Fruit fly (Drosophila melanogaster): Measurements from ENCODE around the gene Sld5.

Sld5 gene

DNA sequence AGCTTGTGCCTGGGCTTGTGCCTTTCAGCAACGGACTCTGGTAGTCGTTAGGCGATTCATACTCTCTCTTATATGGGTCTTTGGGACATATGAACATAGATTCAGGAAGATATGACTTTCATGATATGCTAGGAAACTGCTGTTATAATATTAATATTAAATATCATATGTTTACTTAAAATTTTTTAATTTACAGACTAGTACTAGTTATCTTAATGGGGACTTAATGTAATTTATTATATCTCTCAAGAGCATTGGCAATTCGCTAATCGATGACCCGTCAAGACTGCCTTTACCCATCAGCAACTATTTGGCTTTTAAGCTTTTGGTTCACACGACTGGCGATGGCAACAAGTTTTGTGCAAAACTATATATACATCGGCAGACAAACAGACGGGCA is 37.1 kb downstream of the Sld5 start (continued):
- peak in 1 of 2 experiments; percentile 53 for TF ChIP-seq salr (GFP tag; optimal IDR thresholded peaks at IDR 0.05)
- TF ChIP-seq Hr39 (GFP tag; optimal IDR thresholded peaks at IDR 0.05) = no peak
- TF ChIP-seq dac (GFP tag; optimal IDR thresholded peaks at IDR 0.05) = peak; percentile 63
- peak; percentile 39 for TF ChIP-seq net (GFP tag; optimal IDR thresholded peaks at IDR 0.05)
- no peak for TF ChIP-seq CG1621 (tag; optimal IDR thresholded peaks at IDR 0.05)
- TF ChIP-seq Sox14 (GFP tag; optimal IDR thresholded peaks at IDR 0.05) = peak; percentile 19
- peak; percentile 70 for TF ChIP-seq CG10631 (GFP tag; optimal IDR thresholded peaks at IDR 0.05)
- TF ChIP-seq CG6276 (GFP tag; optimal IDR thresholded peaks at IDR 0.05) = peak; percentile 85
- TF ChIP-seq CG4318 (GFP tag; optimal IDR thresholded peaks at IDR 0.05) = peak; percentile 81
- no peak for TF ChIP-seq CG16779 (tag; optimal IDR thresholded peaks at IDR 0.05)
- no peak for TF ChIP-seq esn (GFP tag; optimal IDR thresholded peaks at IDR 0.05)
- TF ChIP-seq Eip78C (GFP tag) = peak; percentile 68
- no peak for TF ChIP-seq fd59A (GFP tag; optimal IDR thresholded peaks at IDR 0.05)
- no peak for TF ChIP-seq Met (GFP tag; optimal IDR thresholded peaks at IDR 0.05)
- no peak for TF ChIP-seq CG34406 (GFP tag; optimal IDR thresholded peaks at IDR 0.05)
- TF ChIP-seq Ets96B (tag; optimal IDR thresholded peaks at IDR 0.05) = peak; percentile 64
- TF ChIP-seq Smox (GFP tag; optimal IDR thresholded peaks at IDR 0.05) = no peak
- TF ChIP-seq spab (GFP tag; optimal IDR thresholded peaks at IDR 0.05) = peak; percentile 20
- TF ChIP-seq CG10669 (GFP tag; optimal IDR thresholded peaks at IDR 0.05) = peak; percentile 0

DNA sequence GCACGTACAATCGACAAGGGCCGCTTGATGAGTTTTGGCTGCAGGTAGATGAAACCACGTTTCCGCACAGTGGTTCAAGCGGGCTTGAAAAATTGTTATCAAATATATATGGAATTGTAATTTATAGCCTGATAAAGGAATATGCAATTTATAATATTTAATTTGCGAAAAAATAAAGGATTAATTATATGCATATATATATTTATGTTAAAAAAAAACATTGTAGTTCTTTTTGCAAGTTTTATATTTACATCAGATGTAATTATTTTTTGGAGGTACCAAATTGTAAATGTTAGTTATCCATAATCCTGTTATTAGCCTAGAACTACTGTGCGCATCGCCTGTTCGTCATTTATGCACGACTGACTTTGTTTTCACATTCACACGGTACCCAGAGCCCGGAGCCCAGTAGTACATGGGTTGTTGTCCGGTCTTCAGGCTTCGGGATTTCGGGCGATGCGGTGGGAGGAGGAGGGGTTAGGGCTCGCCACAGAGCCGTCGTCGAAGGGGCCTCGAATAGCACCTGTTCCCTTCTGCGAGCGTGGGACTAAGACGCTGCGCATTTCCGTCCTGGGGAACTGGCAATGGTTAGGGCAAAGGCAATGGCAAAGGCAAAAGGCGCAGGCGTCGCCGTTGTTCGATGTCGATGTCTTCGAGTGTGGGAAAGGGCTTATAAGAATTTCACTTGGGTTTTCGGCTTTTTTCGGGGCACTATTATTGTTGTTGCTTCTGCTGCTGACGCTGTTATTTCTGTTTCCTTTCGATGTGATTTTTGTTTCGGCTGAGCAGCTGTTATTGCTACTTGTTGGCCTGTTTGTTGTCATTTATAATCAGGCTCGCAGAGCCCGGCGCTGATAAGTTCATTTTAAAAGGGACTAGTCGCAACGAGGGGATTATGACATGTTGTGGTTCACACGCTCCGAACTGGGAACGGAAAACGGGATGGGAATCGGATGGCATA is 38.3 kb downstream of the Sld5 start:
- peak; percentile 90 for TF ChIP-seq CG8119 (GFP tag; IDR thresholded peaks at IDR 0.05)
- peak; percentile 61 for TF ChIP-seq Hr4 (GFP tag; optimal IDR thresholded peaks at IDR 0.05)
- TF ChIP-seq fd59A (GFP tag; optimal IDR thresholded peaks at IDR 0.05) = peak; percentile 92
- TF ChIP-seq lz (GFP tag; optimal IDR thresholded peaks at IDR 0.05) = peak; percentile 72
- TF ChIP-seq CG8319 (GFP tag; optimal IDR thresholded peaks at IDR 0.05) = peak; percentile 85
- TF ChIP-seq CG34406 (GFP tag; optimal IDR thresholded peaks at IDR 0.05) = peak; percentile 94
- TF ChIP-seq CG10631 (GFP tag; optimal IDR thresholded peaks at IDR 0.05) = peak; percentile 94
- TF ChIP-seq Smox (GFP tag; optimal IDR thresholded peaks at IDR 0.05) = peak; percentile 79
- TF ChIP-seq Ets21C (GFP tag; optimal IDR thresholded peaks at IDR 0.05) = peak; percentile 18
- peak; percentile 90 for TF ChIP-seq CG6854 (GFP tag; optimal IDR thresholded peaks at IDR 0.05)
- TF ChIP-seq eg (GFP tag; IDR thresholded peaks at IDR 0.05) = peak; percentile 68
- peak; percentile 92 for TF ChIP-seq esn (GFP tag; optimal IDR thresholded peaks at IDR 0.05)
- TF ChIP-seq cyc (GFP tag; optimal IDR thresholded peaks at IDR 0.05) = peak; percentile 73
- TF ChIP-seq CG6276 (GFP tag; optimal IDR thresholded peaks at IDR 0.05) = peak; percentile 75
- TF ChIP-seq CG11294 (GFP tag; IDR thresholded peaks at IDR 0.05) = no peak; the same call in 1 of the 2 replicates
- peak; percentile 81 for TF ChIP-seq CG11762 (GFP tag; optimal IDR thresholded peaks at IDR 0.05; ENCODE audit: insufficient read depth)
- peak; percentile 56 for TF ChIP-seq Eip93F (GFP tag; optimal IDR thresholded peaks at IDR 0.05)
- TF ChIP-seq dac (GFP tag; optimal IDR thresholded peaks at IDR 0.05) = peak; percentile 64
- peak; percentile 69 for TF ChIP-seq pdm3 (GFP tag; optimal IDR thresholded peaks at IDR 0.05)
- TF ChIP-seq CG7368 (GFP tag; optimal IDR thresholded peaks at IDR 0.05) = peak; percentile 84
- TF ChIP-seq CG1621 (tag; optimal IDR thresholded peaks at IDR 0.05) = peak; percentile 77
- peak; percentile 88 for TF ChIP-seq CG32006 (GFP tag; optimal IDR thresholded peaks at IDR 0.05)
- peak; percentile 25 for TF ChIP-seq Hr39 (GFP tag; optimal IDR thresholded peaks at IDR 0.05)
- TF ChIP-seq ss (GFP tag; optimal IDR thresholded peaks at IDR 0.05) = peak; percentile 97
- TF ChIP-seq OdsH (GFP tag; optimal IDR thresholded peaks at IDR 0.05) = peak; percentile 89
- peak; percentile 54 for TF ChIP-seq Gug (GFP tag; IDR thresholded peaks at IDR 0.05)
- TF ChIP-seq CG6808 (GFP tag; optimal IDR thresholded peaks at IDR 0.05) = peak; percentile 96
- peak; percentile 93 for TF ChIP-seq achi (GFP tag; optimal IDR thresholded peaks at IDR 0.05)
- TF ChIP-seq topi (GFP tag; optimal IDR thresholded peaks at IDR 0.05) = peak; percentile 84
- TF ChIP-seq CG10669 (GFP tag; optimal IDR thresholded peaks at IDR 0.05) = peak; percentile 88
- TF ChIP-seq CG9139 (GFP tag; optimal IDR thresholded peaks at IDR 0.05) = peak; percentile 91
- TF ChIP-seq CG4318 (GFP tag; optimal IDR thresholded peaks at IDR 0.05) = peak; percentile 81
- TF ChIP-seq fd85E (GFP tag; optimal IDR thresholded peaks at IDR 0.05) = peak; percentile 73
- TF ChIP-seq spab (GFP tag; optimal IDR thresholded peaks at IDR 0.05) = peak; percentile 95
- TF ChIP-seq CG31627 (GFP tag; optimal IDR thresholded peaks at IDR 0.05) = peak; percentile 58
- TF ChIP-seq Sox102F (GFP tag; optimal IDR thresholded peaks at IDR 0.05) = peak; percentile 82
- TF ChIP-seq net (GFP tag; optimal IDR thresholded peaks at IDR 0.05) = peak; percentile 90
- TF ChIP-seq svp (GFP tag) = peak; percentile 92
- peak; percentile 93 for TF ChIP-seq CG6792 (GFP tag; optimal IDR thresholded peaks at IDR 0.05)
- peak; percentile 53 to 89 for TF ChIP-seq salr (GFP tag; optimal IDR thresholded peaks at IDR 0.05)

Data from whole organism, prepupa.